Worm (Caenorhabditis elegans) whole organism, L4 larva: ENCODE data around the gene amt-3.

ENCODE experiments used
- T26A8.4 ChIP-seq: fragments of 200-800 bp; sonication (Bioruptor generic); IDR thresholded peaks from 2 replicates; pipeline ENCODE4 v1.3.6; 2022; ENCODE audit warnings: missing genetic modification characterization, missing compliant biosample characterization
- aha-1 ChIP-seq: fragments of 150-350 bp; peaks from one replicate; lab custom pipeline; 2014; ENCODE audit warnings: missing biosample characterization, missing genetic modification characterization
- ceh-32 ChIP-seq: sonication (generic microtip); optimal IDR thresholded peaks from 2 replicates; lab custom pipeline; 2016; ENCODE audit warnings: mild to moderate bottlenecking, missing genetic modification characterization, missing compliant biosample characterization; ENCODE audit not compliant: poor library complexity
- dmd-9 ChIP-seq: fragments of 200-800 bp; sonication (Bioruptor generic); IDR thresholded peaks from 2 replicates; pipeline ENCODE4 v1.3.6; 2022; ENCODE audit warnings: missing genetic modification reagents, missing genetic modification characterization, missing compliant biosample characterization
- duxl-1 ChIP-seq: sonication (generic microtip); optimal IDR thresholded peaks from 2 replicates; lab custom pipeline; 2016; ENCODE audit warnings: mild to moderate bottlenecking, missing genetic modification characterization, moderate library complexity, missing compliant biosample characterization; ENCODE audit not compliant: poor library complexity
- egl-27 ChIP-seq: sonication (generic microtip); optimal IDR thresholded peaks from 3 replicates; lab custom pipeline; 2017; ENCODE audit warnings: missing biosample characterization, missing genetic modification reagents, missing genetic modification characterization
- mxl-2 ChIP-seq: fragments of 200-800 bp; sonication (Bioruptor generic); conservative IDR thresholded peaks from 2 replicates; pipeline ENCODE4 v1.3.6; 2022; ENCODE audit warnings: missing genetic modification reagents, missing genetic modification characterization, missing compliant biosample characterization
- nhr-28 ChIP-seq: fragments of 150-350 bp; optimal IDR thresholded peaks from 2 replicates; lab custom pipeline; 2014; ENCODE audit warnings: missing biosample characterization, missing genetic modification characterization
- unc-62 ChIP-seq, 3 experiments: fragments of 150-350 bp in 1 of 3; sonication (generic microtip); optimal IDR thresholded peaks in 2 of 3; peaks in 1 of 3; 1 replicate in 1 of 3; 2 replicates in 2 of 3; lab custom pipeline; 2014 to 2017; ENCODE audit warnings: missing biosample characterization in 3 of 3, missing genetic modification characterization in 3 of 3, missing genetic modification reagents in 3 of 3, missing genotype in 1 of 3
- zfp-3 ChIP-seq: fragments of 200-800 bp; sonication (Bioruptor generic); conservative IDR thresholded peaks from 2 replicates; pipeline ENCODE4 v1.3.6; 2022; ENCODE audit warnings: missing genetic modification reagents, missing genetic modification characterization, missing compliant biosample characterization

Gene amt-3

ce11 chrII:8321244-8321643, 47.7 kb downstream of the amt-3 start, which contains the start of gene shw-1:
Gene shw-1 (minus strand): TSS chrII:8321471.
- TF ChIP-seq egl-27 (tag; lab: Kevin White, UChicago), result no peak
- TF ChIP-seq nhr-28 (tag; lab: Kevin White, UChicago), result no peak
- peak; percentile 55 for TF ChIP-seq aha-1 (tag; lab: Kevin White, UChicago)
- TF ChIP-seq duxl-1, result no peak
- no peak for TF ChIP-seq mxl-2 (GFP tag; lab: Robert Waterston, UW)
- no peak for TF ChIP-seq ceh-32
- peak in 1 of 2 experiments; percentile 78 for TF ChIP-seq unc-62 (GFP tag; optimal IDR thresholded peaks at IDR 0.05 in 1 of 2; lab: Kevin White, UChicago)
- TF ChIP-seq unc-62 (tag; optimal IDR thresholded peaks at IDR 0.05; lab: Kevin White, UChicago), result no peak

ce11 chrII:8316701-8317100, 52.3 kb downstream of the amt-3 start:
- TF ChIP-seq unc-62 (GFP tag; optimal IDR thresholded peaks at IDR 0.05 in 1 of 2; lab: Kevin White, UChicago) (peak in 1 of 2 experiments; percentile 77), unc-62 (tag; optimal IDR thresholded peaks at IDR 0.05; lab: Kevin White, UChicago) (no peak), zfp-3 (GFP tag; lab: Robert Waterston, UW) (no peak)

ce11 chrII:8314768-8315167, 54.2 kb downstream of the amt-3 start:
- TF ChIP-seq unc-62 (GFP tag; optimal IDR thresholded peaks at IDR 0.05 in 1 of 2; lab: Kevin White, UChicago), result peak in 1 of 2 experiments; percentile 30
- no peak for TF ChIP-seq unc-62 (tag; optimal IDR thresholded peaks at IDR 0.05; lab: Kevin White, UChicago)
- TF ChIP-seq dmd-9 (GFP tag; lab: Robert Waterston, UW), result no peak
- no peak for TF ChIP-seq T26A8.4 (GFP tag; lab: Robert Waterston, UW)
- peak; percentile 91 for TF ChIP-seq aha-1 (tag; lab: Kevin White, UChicago)
